Fruit fly (Drosophila melanogaster): ENCODE measurements around the gene NijA.

NijA gene

dm6 chr3L:10664511-10665062 lies 32.1 kb downstream of the NijA start, which contains the start of gene simj (continued):
- no peak for TF ChIP-seq CG14050 (GFP tag; IDR thresholded peaks at IDR 0.05)
- no peak for TF ChIP-seq dmrt11E (tag; optimal IDR thresholded peaks at IDR 0.05)
- peak; percentile 81 for TF ChIP-seq Dp (GFP tag; optimal IDR thresholded peaks at IDR 0.05)
- peak; percentile 71 for TF ChIP-seq CTCF (GFP tag; optimal IDR thresholded peaks at IDR 0.05)
- no peak for TF ChIP-seq CG33557 (GFP tag; optimal IDR thresholded peaks at IDR 0.05)
- no peak for TF ChIP-seq tup (GFP tag; optimal IDR thresholded peaks at IDR 0.05)
- TF ChIP-seq CG2875 (GFP tag; optimal IDR thresholded peaks at IDR 0.05): peak; percentile 17
- TF ChIP-seq ranshi (GFP tag; IDR thresholded peaks at IDR 0.05): peak; percentile 66; the same call in 1 of the 2 replicates
- peak; percentile 43 for TF ChIP-seq schlank (tag; optimal IDR thresholded peaks at IDR 0.05)
- TF ChIP-seq pfk (GFP tag; optimal IDR thresholded peaks at IDR 0.05): peak; percentile 41
- no peak for TF ChIP-seq CG10462 (GFP tag; optimal IDR thresholded peaks at IDR 0.05)
- TF ChIP-seq Sin3A (optimal IDR thresholded peaks at IDR 0.05): peak; percentile 10
- no peak for TF ChIP-seq Sox100B (GFP tag; optimal IDR thresholded peaks at IDR 0.05)
- peak; percentile 50 for TF ChIP-seq CG4617 (GFP tag; optimal IDR thresholded peaks at IDR 0.05; ENCODE audit: borderline replicate concordance)
- TF ChIP-seq CG9797 (GFP tag; optimal IDR thresholded peaks at IDR 0.05): peak; percentile 94
- peak; percentile 46 for TF ChIP-seq CG12219 (GFP tag; optimal IDR thresholded peaks at IDR 0.05)
- no peak for TF ChIP-seq CG15073 (GFP tag; optimal IDR thresholded peaks at IDR 0.05)
- TF ChIP-seq Xbp1 (GFP tag; optimal IDR thresholded peaks at IDR 0.05): peak; percentile 49
- no peak for TF ChIP-seq kay (GFP tag; optimal IDR thresholded peaks at IDR 0.05)
- no peak for TF ChIP-seq NC2α (GFP tag; optimal IDR thresholded peaks at IDR 0.05)
- TF ChIP-seq croc (GFP tag; conservative IDR thresholded peaks at IDR 0.05): no peak
- TF ChIP-seq yki (optimal IDR thresholded peaks at IDR 0.05): no peak
- TF ChIP-seq CG2202 (tag; optimal IDR thresholded peaks at IDR 0.05): peak; percentile 35
- no peak for TF ChIP-seq CG2889 (GFP tag; IDR thresholded peaks at IDR 0.05)
- peak; percentile 88 for TF ChIP-seq CG13287 (GFP tag; IDR thresholded peaks at IDR 0.05; ENCODE audit: partially characterized antibody)
- TF ChIP-seq Poxn (GFP tag; IDR thresholded peaks at IDR 0.05): no peak
- no peak for TF ChIP-seq CG15011 (GFP tag; optimal IDR thresholded peaks at IDR 0.05)
- peak; percentile 38 to 55 for TF ChIP-seq Pdp1 (GFP tag; optimal IDR thresholded peaks at IDR 0.05)
- no peak for TF ChIP-seq z (GFP tag; IDR thresholded peaks at IDR 0.05)
- TF ChIP-seq aop (GFP tag; IDR thresholded peaks at IDR 0.05): no peak
- no peak for TF ChIP-seq Lim3 (GFP tag; IDR thresholded peaks at IDR 0.05)
- TF ChIP-seq hkb (optimal IDR thresholded peaks at IDR 0.05): no peak
- TF ChIP-seq hkb (GFP tag; IDR thresholded peaks at IDR 0.05): peak; percentile 60
- TF ChIP-seq sc (optimal IDR thresholded peaks at IDR 0.05): no peak
- no peak for TF ChIP-seq sc (GFP tag; optimal IDR thresholded peaks at IDR 0.05)
- no peak for TF ChIP-seq gt (GFP tag; IDR thresholded peaks at IDR 0.05)
- no peak for TF ChIP-seq br (optimal IDR thresholded peaks at IDR 0.05)
- peak; percentile 68 for TF ChIP-seq MESR4 (GFP tag; optimal IDR thresholded peaks at IDR 0.05)
- no peak for TF ChIP-seq Dip3 (GFP tag; optimal IDR thresholded peaks at IDR 0.05)
- TF ChIP-seq CG14965 (GFP tag; optimal IDR thresholded peaks at IDR 0.05; ENCODE audit: borderline replicate concordance): no peak
- TF ChIP-seq p53 (GFP tag; optimal IDR thresholded peaks at IDR 0.05): peak; percentile 53
- TF ChIP-seq Doc2 (GFP tag; IDR thresholded peaks at IDR 0.05): no peak
- peak; percentile 60 for TF ChIP-seq Deaf1 (tag; optimal IDR thresholded peaks at IDR 0.05)
- TF ChIP-seq sima (GFP tag; optimal IDR thresholded peaks at IDR 0.05): peak; percentile 8
- 0 out of 2 replicates have a peak, but pooled peaks have one; percentile 16 for TF ChIP-seq E2f1 (GFP tag; IDR thresholded peaks at IDR 0.05)
- peak; percentile 96 for TF ChIP-seq CG17186 (GFP tag; optimal IDR thresholded peaks at IDR 0.05)
- TF ChIP-seq emc (GFP tag; optimal IDR thresholded peaks at IDR 0.05): no peak
- peak; percentile 53 for TF ChIP-seq kni (GFP tag; optimal IDR thresholded peaks at IDR 0.05)
- peak; percentile 54 for TF ChIP-seq CG12155 (GFP tag; optimal IDR thresholded peaks at IDR 0.05)
- TF ChIP-seq NC2β (GFP tag; optimal IDR thresholded peaks at IDR 0.05): peak; percentile 52
- TF ChIP-seq CG3995 (GFP tag; optimal IDR thresholded peaks at IDR 0.05): no peak
- no peak for TF ChIP-seq CG10565 (GFP tag; optimal IDR thresholded peaks at IDR 0.05)
- no peak for TF ChIP-seq CG16815 (GFP tag; optimal IDR thresholded peaks at IDR 0.05)
